Fruit fly (Drosophila melanogaster): ENCODE measurements around the gene CG32221.
A peak's percentile ranks its signal among the peaks of the same experiment; 100 is the strongest.

The CG32221 gene

dm6 chr3L:19869698-19870097, 35.2 kb downstream of the CG32221 start:
- TF ChIP-seq noc (tag; optimal IDR thresholded peaks at IDR 0.05), result no peak

dm6 chr3L:19870843-19871666, 36.6 kb downstream of the CG32221 start, which contains the start of the genes Rab8 and Usp32:
Gene Rab8 (minus strand): TSS chr3L:19871078.
Gene Usp32 (plus strand): TSS chr3L:19871139.
- TF ChIP-seq noc (tag; optimal IDR thresholded peaks at IDR 0.05), result peak; percentile 74

DNA sequence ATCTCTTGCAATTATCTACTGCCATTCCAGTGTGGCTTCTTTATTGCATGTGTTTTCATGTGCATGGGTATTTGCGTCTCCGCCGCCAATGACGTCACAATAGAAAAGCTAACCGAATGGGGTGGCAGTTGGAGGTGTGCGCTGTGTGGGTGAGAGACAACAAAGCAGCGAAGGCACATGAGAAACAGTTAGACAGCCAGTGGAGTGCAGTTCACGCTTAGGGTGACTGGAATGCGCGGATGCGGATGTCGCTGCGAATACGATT, 37.1 kb downstream of the CG32221 start:
- no peak for TF ChIP-seq noc (tag; optimal IDR thresholded peaks at IDR 0.05)

DNA sequence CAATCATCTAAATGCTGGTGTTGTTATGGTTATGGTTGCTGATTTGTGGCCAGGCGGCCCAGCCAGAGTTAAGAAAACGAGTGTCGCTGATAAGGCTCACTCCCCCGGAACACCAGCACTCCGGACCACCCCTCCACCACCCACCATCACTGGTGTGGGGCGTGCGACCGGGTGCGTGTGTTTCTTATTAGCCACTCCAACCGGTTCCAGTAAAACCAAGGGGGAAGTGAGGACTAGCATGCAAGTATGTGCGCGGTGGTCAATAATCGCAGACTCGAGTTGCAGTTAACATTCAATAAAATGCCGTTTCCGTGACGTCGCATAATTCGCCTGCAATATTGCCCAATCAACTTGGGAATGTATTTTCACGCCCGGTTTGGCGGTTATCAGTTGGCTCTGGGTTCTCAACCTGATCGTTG, 38.0 kb downstream of the CG32221 start:
- peak; percentile 35 for TF ChIP-seq noc (tag; optimal IDR thresholded peaks at IDR 0.05)

dm6 chr3L:19873488-19873887, 39.0 kb downstream of the CG32221 start:
- no peak for TF ChIP-seq noc (tag; optimal IDR thresholded peaks at IDR 0.05)
